Fruit fly (Drosophila melanogaster) whole organism, embryonic: Measurements from ENCODE around the gene CG43402.

Experiments
- ATbp ChIP-seq: fragments of 200-800 bp; sonication (Bioruptor generic); optimal IDR thresholded peaks from 2 replicates; lab custom pipeline; 2017; ENCODE audit warnings: missing biosample characterization, mild to moderate bottlenecking, missing genetic modification characterization, missing genetic modification reagents
- Bdp1 ChIP-seq: fragments of 200-800 bp; sonication (Bioruptor generic); optimal IDR thresholded peaks from 3 replicates; lab custom pipeline; 2016; ENCODE audit warnings: missing biosample characterization, missing genetic modification characterization
- Blimp-1 ChIP-seq: fragments of 200-800 bp; sonication (Bioruptor generic); optimal IDR thresholded peaks from 3 replicates; lab custom pipeline; 2018; ENCODE audit warnings: missing biosample characterization, missing genetic modification characterization, mild to moderate bottlenecking, moderate library complexity, missing genetic modification reagents
- CG10366 ChIP-seq: fragments of 200-800 bp; sonication (Bioruptor generic); IDR thresholded peaks from 2 replicates; pipeline ENCODE4 v1.3.6; 2022; ENCODE audit warnings: missing biosample characterization, missing genetic modification characterization
- CG11723 ChIP-seq: fragments of 200-800 bp; sonication (Bioruptor generic); optimal IDR thresholded peaks from 2 replicates; lab custom pipeline; 2017; ENCODE audit warnings: missing biosample characterization, mild to moderate bottlenecking, missing genetic modification characterization
- CG12744 ChIP-seq: fragments of 200-800 bp; sonication (Bioruptor generic); optimal IDR thresholded peaks from 2 replicates; lab custom pipeline; 2016; ENCODE audit warnings: missing biosample characterization, missing genetic modification characterization
- CG14014 ChIP-seq: fragments of 200-800 bp; sonication (Bioruptor generic); IDR thresholded peaks from 2 replicates; pipeline ENCODE4 v1.3.6; 2022; ENCODE audit warnings: missing biosample characterization, missing genetic modification characterization
- CG1603 ChIP-seq: fragments of 200-800 bp; sonication (Bioruptor generic); optimal IDR thresholded peaks from 2 replicates; lab custom pipeline; 2019; ENCODE audit warnings: missing biosample characterization, mild to moderate bottlenecking, missing genetic modification characterization, moderate library complexity
- CG1647 ChIP-seq: fragments of 200-800 bp; sonication (Bioruptor generic); optimal IDR thresholded peaks from 3 replicates; lab custom pipeline; 2016; ENCODE audit warnings: missing biosample characterization, missing genetic modification characterization
- CG17328 ChIP-seq: fragments of 200-800 bp; sonication (Bioruptor generic); IDR thresholded peaks from 2 replicates; pipeline ENCODE4 v1.3.6; 2022; ENCODE audit warnings: missing biosample characterization, missing genetic modification characterization
- CG2120 ChIP-seq: fragments of 200-800 bp; sonication (Bioruptor generic); optimal IDR thresholded peaks from 3 replicates; lab custom pipeline; 2016; ENCODE audit warnings: missing biosample characterization, missing genetic modification characterization
- CG33213 ChIP-seq: fragments of 200-800 bp; sonication (Bioruptor generic); optimal IDR thresholded peaks from 3 replicates; lab custom pipeline; 2016; ENCODE audit warnings: missing biosample characterization, missing genetic modification characterization
- CG3407 ChIP-seq: fragments of 200-800 bp; sonication (Bioruptor generic); optimal IDR thresholded peaks from 2 replicates; lab custom pipeline; 2018; ENCODE audit warnings: missing biosample characterization, mild to moderate bottlenecking, missing genetic modification characterization
- CG34422 ChIP-seq: fragments of 200-800 bp; sonication (Bioruptor generic); IDR thresholded peaks from 3 replicates; pipeline ENCODE4 v1.3.6; 2022; ENCODE audit warnings: missing biosample characterization, missing genetic modification characterization
- CG7556 ChIP-seq: fragments of 200-800 bp; sonication (Bioruptor generic); optimal IDR thresholded peaks from 2 replicates; lab custom pipeline; 2017; ENCODE audit warnings: missing biosample characterization, mild to moderate bottlenecking, missing genetic modification characterization
- CG8281 ChIP-seq: fragments of 200-800 bp; sonication (Bioruptor generic); optimal IDR thresholded peaks from 2 replicates; lab custom pipeline; 2018; ENCODE audit warnings: missing biosample characterization, mild to moderate bottlenecking, missing genetic modification characterization, moderate library complexity
- D ChIP-seq, 2 experiments: fragments of 200-800 bp in 1 of 2; fragments of >200 bp in 1 of 2; sonication (Bioruptor generic) in 1 of 2; optimal IDR thresholded peaks; 2 replicates in 1 of 2; 3 replicates in 1 of 2; lab custom pipeline; 2017; ENCODE audit warnings: mild to moderate bottlenecking in 1 of 2, missing biosample characterization in 1 of 2, missing genetic modification characterization in 1 of 2, missing genetic modification reagents in 1 of 2
- D19B ChIP-seq: fragments of 200-800 bp; sonication (Bioruptor generic); optimal IDR thresholded peaks from 2 replicates; lab custom pipeline; 2017; ENCODE audit warnings: missing biosample characterization, mild to moderate bottlenecking, missing genetic modification characterization
- Dek ChIP-seq: fragments of 200-800 bp; sonication (Bioruptor generic); optimal IDR thresholded peaks from 3 replicates; lab custom pipeline; 2019; ENCODE audit warnings: missing biosample characterization, mild to moderate bottlenecking, missing genetic modification characterization, moderate library complexity
- Doc2 ChIP-seq: fragments of 200-800 bp; sonication (Bioruptor generic); IDR thresholded peaks from 2 replicates; pipeline ENCODE4 v1.3.6; 2022; ENCODE audit warnings: missing biosample characterization, missing genetic modification characterization
- Drgx ChIP-seq: fragments of 200-800 bp; sonication (Bioruptor generic); IDR thresholded peaks from 2 replicates; pipeline ENCODE4 v1.3.6; 2022; ENCODE audit warnings: missing biosample characterization, missing genetic modification characterization
- Gsc ChIP-seq: fragments of 200-800 bp; sonication (Bioruptor generic); IDR thresholded peaks from 2 replicates; pipeline ENCODE4 v1.3.6; 2022; ENCODE audit warnings: missing biosample characterization, missing genetic modification characterization
- Jarid2 ChIP-seq: fragments of 200-800 bp; sonication (Bioruptor generic); optimal IDR thresholded peaks from 3 replicates; lab custom pipeline; 2017; ENCODE audit warnings: mild to moderate bottlenecking, missing biosample characterization, missing genetic modification reagents, missing genetic modification characterization
- Kr ChIP-seq: fragments of 200-800 bp; sonication (Bioruptor generic); optimal IDR thresholded peaks from 2 replicates; lab custom pipeline; 2017; ENCODE audit warnings: missing biosample characterization, mild to moderate bottlenecking, missing genetic modification characterization
- Lpt ChIP-seq: fragments of >200 bp; optimal IDR thresholded peaks from 2 replicates; lab custom pipeline; 2018; ENCODE audit warnings: missing biosample characterization, missing genetic modification characterization
- Max ChIP-seq: fragments of 200-800 bp; sonication (Bioruptor generic); optimal IDR thresholded peaks from 2 replicates; lab custom pipeline; 2016; ENCODE audit warnings: missing biosample characterization, mild to moderate bottlenecking, missing genetic modification characterization
- NC2α ChIP-seq: fragments of 200-800 bp; sonication (Bioruptor generic); optimal IDR thresholded peaks from 2 replicates; lab custom pipeline; 2016; ENCODE audit warnings: missing biosample characterization, missing genetic modification characterization
- NFAT ChIP-seq: fragments of 200-800 bp; sonication (Bioruptor generic); IDR thresholded peaks from 2 replicates; pipeline ENCODE4 v1.3.6; 2022; ENCODE audit warnings: missing biosample characterization, missing genetic modification characterization
- Neu2 ChIP-seq: fragments of 200-800 bp; sonication (Bioruptor generic); optimal IDR thresholded peaks from 3 replicates; lab custom pipeline; 2016; ENCODE audit warnings: missing biosample characterization, missing genetic modification characterization, borderline replicate concordance
- Oaz ChIP-seq: fragments of 200-800 bp; sonication (Bioruptor generic); IDR thresholded peaks from 2 replicates; pipeline ENCODE4 v1.3.6; 2022; ENCODE audit warnings: missing biosample characterization, missing genetic modification characterization
- Sry-β ChIP-seq: fragments of 200-800 bp; sonication (Bioruptor generic); optimal IDR thresholded peaks from 2 replicates; lab custom pipeline; 2018; ENCODE audit warnings: missing biosample characterization, mild to moderate bottlenecking, missing genetic modification characterization, moderate library complexity
- abd-A ChIP-seq: fragments of 200-800 bp; sonication (Bioruptor generic); optimal IDR thresholded peaks from 3 replicates; lab custom pipeline; 2019; ENCODE audit warnings: missing biosample characterization, mild to moderate bottlenecking, missing genetic modification characterization, moderate library complexity
- cas ChIP-seq: fragments of 200-800 bp; sonication (Bioruptor generic); IDR thresholded peaks from 2 replicates; pipeline ENCODE4 v1.3.6; 2022; ENCODE audit warnings: missing biosample characterization, missing genetic modification characterization
- cato ChIP-seq: fragments of 200-800 bp; sonication (Bioruptor generic); optimal IDR thresholded peaks from 2 replicates; lab custom pipeline; 2016; ENCODE audit warnings: missing biosample characterization, missing genetic modification characterization, borderline replicate concordance
- dan ChIP-seq: fragments of 200-800 bp; sonication (Bioruptor generic); IDR thresholded peaks from 2 replicates; pipeline ENCODE4 v1.3.6; 2022; ENCODE audit warnings: missing biosample characterization, missing genetic modification characterization
- dmrt99B ChIP-seq: fragments of 200-800 bp; sonication (Bioruptor generic); optimal IDR thresholded peaks from 2 replicates; lab custom pipeline; 2018; ENCODE audit warnings: missing biosample characterization, mild to moderate bottlenecking, missing genetic modification characterization, moderate library complexity
- ems ChIP-seq: fragments of 200-800 bp; sonication (Bioruptor generic); optimal IDR thresholded peaks from 3 replicates; lab custom pipeline; 2016; ENCODE audit warnings: missing biosample characterization, missing genetic modification characterization
- gcm ChIP-seq: fragments of 200-800 bp; sonication (Bioruptor generic); optimal IDR thresholded peaks from 2 replicates; lab custom pipeline; 2019; ENCODE audit warnings: missing biosample characterization, mild to moderate bottlenecking, missing genetic modification characterization, moderate library complexity
- grn ChIP-seq: fragments of 200-800 bp; sonication (Bioruptor generic); optimal IDR thresholded peaks from 3 replicates; lab custom pipeline; 2017; ENCODE audit warnings: missing biosample characterization, missing genetic modification characterization
- hbn ChIP-seq: fragments of 200-800 bp; sonication (Bioruptor generic); IDR thresholded peaks from 2 replicates; pipeline ENCODE4 v1.3.6; 2022; ENCODE audit warnings: missing biosample characterization, missing genetic modification characterization; ENCODE audit not compliant: partially characterized antibody
- hkb ChIP-seq, 2 experiments: fragments of 200-800 bp in 1 of 2; fragments of >200 bp in 1 of 2; sonication (Bioruptor generic) in 1 of 2; IDR thresholded peaks in 1 of 2; optimal IDR thresholded peaks in 1 of 2; 2 replicates each; pipeline versions ENCODE4 v1.3.6 to Lab custom; 2017 to 2022; ENCODE audit warnings: missing biosample characterization in 1 of 2, missing genetic modification characterization in 1 of 2
- kni ChIP-seq: fragments of 200-800 bp; sonication (Bioruptor generic); optimal IDR thresholded peaks from 3 replicates; lab custom pipeline; 2017; ENCODE audit warnings: mild to moderate bottlenecking, missing biosample characterization, missing genetic modification reagents, missing genetic modification characterization
- lab ChIP-seq: fragments of 200-800 bp; sonication (Bioruptor generic); optimal IDR thresholded peaks from 3 replicates; lab custom pipeline; 2017; ENCODE audit warnings: missing biosample characterization, missing genetic modification characterization, mild to moderate bottlenecking, moderate library complexity, missing genetic modification reagents
- nerfin-2 ChIP-seq: fragments of 200-800 bp; sonication (Bioruptor generic); IDR thresholded peaks from 2 replicates; pipeline ENCODE4 v1.3.6; 2022; ENCODE audit warnings: missing biosample characterization, missing genetic modification characterization; ENCODE audit not compliant: partially characterized antibody
- peb ChIP-seq: fragments of 200-800 bp; sonication (Bioruptor generic); IDR thresholded peaks from 2 replicates; pipeline ENCODE4 v1.3.6; 2022; ENCODE audit warnings: missing biosample characterization, missing genetic modification characterization
- repo ChIP-seq: fragments of 200-800 bp; sonication (Bioruptor generic); optimal IDR thresholded peaks from 2 replicates; lab custom pipeline; 2016; ENCODE audit warnings: missing biosample characterization, missing genetic modification characterization
- ro ChIP-seq: fragments of 200-800 bp; sonication (Bioruptor generic); IDR thresholded peaks from 2 replicates; pipeline ENCODE4 v1.3.6; 2022; ENCODE audit warnings: missing biosample characterization, missing genetic modification characterization
- tio ChIP-seq: fragments of 200-800 bp; sonication (Bioruptor generic); optimal IDR thresholded peaks from 2 replicates; lab custom pipeline; 2017; ENCODE audit warnings: missing biosample characterization, missing genetic modification characterization, inconsistent platforms
- vfl ChIP-seq: fragments of 200-800 bp; sonication (Bioruptor generic); optimal IDR thresholded peaks from 2 replicates; lab custom pipeline; 2016; ENCODE audit warnings: missing biosample characterization, missing genetic modification characterization
- vnd ChIP-seq: fragments of 200-800 bp; sonication (Bioruptor generic); IDR thresholded peaks from 3 replicates; pipeline ENCODE4 v1.3.6; 2022; ENCODE audit warnings: missing biosample characterization, missing genetic modification characterization; ENCODE audit not compliant: partially characterized antibody

The CG43402 gene

DNA sequence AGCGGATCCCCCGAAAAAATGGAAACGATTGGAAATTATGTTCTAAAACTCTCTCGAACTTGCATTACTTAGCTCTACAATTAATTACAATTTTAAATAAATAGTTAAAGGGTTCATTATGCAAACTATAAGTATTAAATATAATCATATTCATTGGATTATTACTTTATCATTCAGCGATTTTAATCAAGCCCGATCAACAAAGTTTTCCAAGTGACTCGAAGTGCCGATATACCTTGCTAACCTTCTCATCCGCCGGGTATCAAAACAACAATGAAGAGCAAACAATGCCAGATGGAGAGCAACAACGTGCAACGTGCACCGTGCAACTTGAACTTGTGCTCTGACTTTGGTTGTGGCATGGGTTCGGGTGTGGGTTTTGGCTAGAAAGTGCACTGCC, 13.9 kb downstream of the CG43402 start (continued):
- TF ChIP-seq Neu2 (GFP tag; lab: Kevin White, UChicago): no peak
- no peak for TF ChIP-seq CG11723 (GFP tag; lab: Kevin White, UChicago)
- no peak for TF ChIP-seq Oaz (GFP tag; lab: Robert Waterston, UW)
- TF ChIP-seq ATbp (GFP tag; lab: Kevin White, UChicago): peak; percentile 45
- no peak for TF ChIP-seq Max (GFP tag; lab: Kevin White, UChicago)
- TF ChIP-seq CG2120 (GFP tag; lab: Kevin White, UChicago): no peak
- peak; percentile 67 for TF ChIP-seq CG17328 (GFP tag; lab: Robert Waterston, UW)
- no peak for TF ChIP-seq CG34422 (GFP tag; lab: Robert Waterston, UW)
- TF ChIP-seq hbn (GFP tag; lab: Robert Waterston, UW): no peak
- TF ChIP-seq CG1647 (GFP tag; lab: Kevin White, UChicago): no peak
- TF ChIP-seq dan (GFP tag; lab: Robert Waterston, UW): no peak; the same call in 1 of the 2 replicates
- no peak for TF ChIP-seq vfl (GFP tag; lab: Kevin White, UChicago)
- TF ChIP-seq repo (GFP tag; lab: Kevin White, UChicago): no peak
- no peak for TF ChIP-seq CG14014
- peak; percentile 73 for TF ChIP-seq CG1603
- no peak for TF ChIP-seq Kr (GFP tag; lab: Kevin White, UChicago)
- TF ChIP-seq kni (GFP tag; lab: Kevin White, UChicago): no peak
- TF ChIP-seq grn (GFP tag; lab: Kevin White, UChicago): no peak
- no peak for TF ChIP-seq cato
- no peak for TF ChIP-seq CG3407 (GFP tag; lab: Kevin White, UChicago)
- 0 out of 2 replicates have a peak, but pooled peaks have one; percentile 43 for TF ChIP-seq Drgx (GFP tag; lab: Robert Waterston, UW)
- TF ChIP-seq NFAT (GFP tag; lab: Robert Waterston, UW): no peak
- TF ChIP-seq CG8281 (tag; lab: Kevin White, UChicago): peak; percentile 3
- TF ChIP-seq NC2α (GFP tag; lab: Kevin White, UChicago): no peak
- TF ChIP-seq abd-A (tag; lab: Kevin White, UChicago): no peak
- peak; percentile 69 for TF ChIP-seq D19B
- TF ChIP-seq tio: no peak
- TF ChIP-seq Sry-β (GFP tag; lab: Kevin White, UChicago): no peak
- TF ChIP-seq Doc2: no peak
- TF ChIP-seq gcm (GFP tag; lab: Kevin White, UChicago): peak; percentile 35
- TF ChIP-seq peb (GFP tag; lab: Robert Waterston, UW): peak; percentile 27
- TF ChIP-seq CG10366 (GFP tag; lab: Robert Waterston, UW): peak; percentile 51
- TF ChIP-seq hkb (optimal IDR thresholded peaks at IDR 0.05; lab: Kevin White, UChicago): no peak
- TF ChIP-seq hkb (GFP tag; IDR thresholded peaks at IDR 0.05; lab: Robert Waterston, UW): peak; percentile 58
- TF ChIP-seq lab: peak; percentile 18
- no peak for TF ChIP-seq CG33213 (GFP tag; lab: Kevin White, UChicago)
- TF ChIP-seq ro (GFP tag; lab: Robert Waterston, UW): no peak; the same call in 1 of the 2 replicates
- TF ChIP-seq D (optimal IDR thresholded peaks at IDR 0.05; lab: Kevin White, UChicago): no peak
- TF ChIP-seq D (GFP tag; optimal IDR thresholded peaks at IDR 0.05; lab: Kevin White, UChicago): peak; percentile 79
- no peak for TF ChIP-seq cas (GFP tag; lab: Robert Waterston, UW)
- TF ChIP-seq Jarid2 (GFP tag; lab: Kevin White, UChicago): no peak
- no peak for TF ChIP-seq Dek
- TF ChIP-seq Gsc (GFP tag; lab: Robert Waterston, UW): 0 out of 2 replicates have a peak, but pooled peaks have one; percentile 28
- no peak for TF ChIP-seq CG12744 (GFP tag; lab: Kevin White, UChicago)
- TF ChIP-seq CG7556 (GFP tag; lab: Kevin White, UChicago): peak; percentile 18
- TF ChIP-seq ems (GFP tag; lab: Kevin White, UChicago): no peak
- TF ChIP-seq Lpt (GFP tag; lab: Kevin White, UChicago): no peak
- TF ChIP-seq dmrt99B (tag; lab: Kevin White, UChicago): peak; percentile 58
- no peak for TF ChIP-seq Bdp1 (GFP tag; lab: Kevin White, UChicago)
- TF ChIP-seq nerfin-2: no peak
- TF ChIP-seq vnd (GFP tag; lab: Robert Waterston, UW): no peak
- peak; percentile 82 for TF ChIP-seq Blimp-1 (GFP tag; lab: Kevin White, UChicago)
